Worm (Caenorhabditis elegans) whole organism, L1 larva: ENCODE measurements around the gene gtf-2H1.

Experiments
- aha-1 ChIP-seq: fragments of 150-350 bp; optimal IDR thresholded peaks from 2 replicates; lab custom pipeline; 2014; ENCODE audit warnings: missing biosample characterization, missing genetic modification characterization
- ceh-63 ChIP-seq: fragments of 200-800 bp; sonication (Bioruptor generic); optimal IDR thresholded peaks from 2 replicates; lab custom pipeline; 2018; ENCODE audit warnings: mild to moderate bottlenecking, missing genetic modification characterization, missing compliant biosample characterization
- efl-1 ChIP-seq, 4 experiments: fragments of 150-350 bp; optimal IDR thresholded peaks in 3 of 4; peaks in 1 of 4; 1 replicate in 1 of 4; 2 replicates in 3 of 4; lab custom pipeline; 2014; ENCODE audit warnings: missing biosample characterization in 2 of 4, missing genetic modification characterization in 2 of 4, missing genetic modification reagents in 2 of 4
- jun-1 ChIP-seq: fragments of 150-350 bp; optimal IDR thresholded peaks from 2 replicates; lab custom pipeline; 2014; ENCODE audit warnings: missing biosample characterization, missing genetic modification reagents, missing genetic modification characterization
- lsy-2 ChIP-seq, 2 experiments: fragments of 150-350 bp; optimal IDR thresholded peaks; 2 replicates each; lab custom pipeline; 2014; ENCODE audit warnings: missing biosample characterization in 2 of 2, missing genetic modification characterization in 2 of 2
- pag-3 ChIP-seq: sonication (generic microtip); optimal IDR thresholded peaks from 2 replicates; lab custom pipeline; 2017; ENCODE audit warnings: missing genetic modification characterization, mild to moderate bottlenecking, missing compliant biosample characterization, antibody characterized with exemption, borderline replicate concordance; ENCODE audit not compliant: insufficient read depth
- sup-37 ChIP-seq: fragments of 200-800 bp; sonication (Bioruptor generic); optimal IDR thresholded peaks from 2 replicates; lab custom pipeline; 2018; ENCODE audit warnings: mild to moderate bottlenecking, missing genetic modification characterization, missing compliant biosample characterization
- unc-62 ChIP-seq: fragments of 150-350 bp; optimal IDR thresholded peaks from 2 replicates; lab custom pipeline; 2014; ENCODE audit warnings: missing biosample characterization, missing genetic modification reagents, missing genetic modification characterization

ce11 chrIV:178696-179095, 52.9 kb downstream of the gtf-2H1 start, which contains the start of gene tcl-2:
- TF ChIP-seq ceh-63 (no peak), unc-62 (GFP tag; lab: Kevin White, UChicago) (no peak), jun-1 (no peak), efl-1 (optimal IDR thresholded peaks at IDR 0.05; lab: Kevin White, UChicago) (no peak), efl-1 (GFP tag; optimal IDR thresholded peaks at IDR 0.05 in 1 of 2; lab: Kevin White, UChicago) (no peak), pag-3 (tag; lab: Kevin White, UChicago) (no peak), aha-1 (tag; lab: Kevin White, UChicago) (no peak), sup-37 (GFP tag; lab: Kevin White, UChicago) (no peak), lsy-2 (tag; optimal IDR thresholded peaks at IDR 0.05; lab: Kevin White, UChicago) (no peak)
